Worm (Caenorhabditis elegans) whole organism, L4 larva: ENCODE results near the gene F35F11.2.
A peak's percentile ranks its signal among the peaks of the same experiment; 100 is the strongest.

ENCODE experiments used
- F37D6.2 ChIP-seq: sonication (generic microtip); optimal IDR thresholded peaks from 2 replicates; lab custom pipeline; 2016; ENCODE audit warnings: mild to moderate bottlenecking, missing genetic modification characterization, missing compliant biosample characterization
- F44E2.7 ChIP-seq: fragments of 200-800 bp; sonication (Bioruptor generic); IDR thresholded peaks from 2 replicates; pipeline ENCODE4 v2.1.2; 2022; ENCODE audit warnings: missing genetic modification characterization, missing compliant biosample characterization
- F49E8.2 ChIP-seq: sonication (generic microtip); optimal IDR thresholded peaks from 2 replicates; lab custom pipeline; 2016; ENCODE audit warnings: missing compliant biosample characterization, mild to moderate bottlenecking, missing genetic modification characterization, borderline replicate concordance
- R02D3.7 ChIP-seq: fragments of 150-350 bp; sonication (generic microtip); optimal IDR thresholded peaks from 3 replicates; lab custom pipeline; 2014; ENCODE audit warnings: missing biosample characterization, missing genetic modification characterization
- Y75B8A.6 ChIP-seq: fragments of 200-800 bp; sonication (Bioruptor generic); IDR thresholded peaks from 2 replicates; pipeline ENCODE4 v1.3.6; 2022; ENCODE audit warnings: missing genetic modification reagents, missing genetic modification characterization, missing compliant biosample characterization
- ZK546.5 ChIP-seq, 2 experiments: sonication (generic microtip); optimal IDR thresholded peaks; 2 replicates each; lab custom pipeline; 2017; ENCODE audit warnings: missing biosample characterization in 2 of 2, missing genetic modification characterization in 2 of 2
- aha-1 ChIP-seq: fragments of 150-350 bp; peaks from one replicate; lab custom pipeline; 2014; ENCODE audit warnings: missing biosample characterization, missing genetic modification characterization
- aly-2 ChIP-seq: sonication (generic microtip); optimal IDR thresholded peaks from 2 replicates; lab custom pipeline; 2018; ENCODE audit warnings: missing biosample characterization, missing genetic modification characterization
- ceh-62 ChIP-seq: sonication (generic microtip); optimal IDR thresholded peaks from 2 replicates; lab custom pipeline; 2017; ENCODE audit warnings: missing biosample characterization, missing genetic modification characterization
- ceh-82 ChIP-seq: sonication (generic microtip); optimal IDR thresholded peaks from 2 replicates; lab custom pipeline; 2017; ENCODE audit warnings: missing biosample characterization, missing genetic modification characterization
- ces-1 ChIP-seq: fragments of 150-350 bp; sonication (generic microtip); optimal IDR thresholded peaks from 4 replicates; lab custom pipeline; 2014; ENCODE audit warnings: missing biosample characterization, missing genetic modification reagents, missing genetic modification characterization
- ctbp-1 ChIP-seq: fragments of 200-800 bp; sonication (Bioruptor generic); IDR thresholded peaks from 2 replicates; pipeline ENCODE4 v1.3.6; 2022; ENCODE audit warnings: missing genetic modification reagents, missing genetic modification characterization, missing compliant biosample characterization
- daf-12 ChIP-seq: fragments of 150-350 bp; optimal IDR thresholded peaks from 2 replicates; lab custom pipeline; 2014; ENCODE audit warnings: missing biosample characterization, missing genetic modification reagents, missing genetic modification characterization
- daf-19 ChIP-seq: fragments of 200-800 bp; sonication (Bioruptor generic); conservative IDR thresholded peaks from 2 replicates; pipeline ENCODE4 v1.3.6; 2022; ENCODE audit warnings: missing genetic modification characterization, missing compliant biosample characterization
- daf-8 ChIP-seq: fragments of 200-800 bp; sonication (Bioruptor generic); IDR thresholded peaks from 2 replicates; pipeline ENCODE4 v1.3.6; 2022; ENCODE audit warnings: missing genetic modification characterization, missing compliant biosample characterization
- dmd-6 ChIP-seq: fragments of 200-800 bp; sonication (Bioruptor generic); IDR thresholded peaks from 2 replicates; pipeline ENCODE4 v1.3.6; 2022; ENCODE audit warnings: missing genetic modification reagents, missing genetic modification characterization, missing compliant biosample characterization
- dve-1 ChIP-seq: sonication (generic microtip); optimal IDR thresholded peaks from 2 replicates; lab custom pipeline; 2017; ENCODE audit warnings: antibody characterized with exemption, mild to moderate bottlenecking, missing genetic modification characterization, missing compliant biosample characterization; ENCODE audit not compliant: insufficient read depth
- fos-1 ChIP-seq: fragments of 150-350 bp; optimal IDR thresholded peaks from 2 replicates; lab custom pipeline; 2014; ENCODE audit warnings: missing biosample characterization, missing genetic modification characterization
- hlh-11 ChIP-seq: fragments of 200-800 bp; sonication (Bioruptor generic); optimal IDR thresholded peaks from 2 replicates; lab custom pipeline; 2018; ENCODE audit warnings: mild to moderate bottlenecking, missing genetic modification characterization, missing compliant biosample characterization
- jun-1 ChIP-seq: fragments of 150-350 bp; optimal IDR thresholded peaks from 2 replicates; lab custom pipeline; 2014; ENCODE audit warnings: missing biosample characterization, missing genetic modification reagents, missing genetic modification characterization
- lin-1 ChIP-seq: fragments of 200-800 bp; sonication (Bioruptor generic); IDR thresholded peaks from 2 replicates; pipeline ENCODE4 v1.3.6; 2022; ENCODE audit warnings: missing genetic modification reagents, missing genetic modification characterization, missing compliant biosample characterization
- lin-38 ChIP-seq: fragments of 200-800 bp; sonication (Bioruptor generic); IDR thresholded peaks from 2 replicates; pipeline ENCODE4 v1.3.6; 2022; ENCODE audit warnings: missing genetic modification reagents, missing genetic modification characterization, missing compliant biosample characterization
- mep-1 ChIP-seq: fragments of 150-350 bp; sonication (generic microtip); optimal IDR thresholded peaks from 3 replicates; lab custom pipeline; 2014; ENCODE audit warnings: missing biosample characterization, missing genetic modification characterization
- mes-2 ChIP-seq: sonication (generic microtip); optimal IDR thresholded peaks from 2 replicates; lab custom pipeline; 2016; ENCODE audit warnings: missing genotype, mild to moderate bottlenecking, missing genetic modification characterization, missing compliant biosample characterization; ENCODE audit not compliant: poor library complexity, severe bottlenecking
- nhr-10 ChIP-seq: fragments of 150-350 bp; optimal IDR thresholded peaks from 2 replicates; lab custom pipeline; 2014; ENCODE audit warnings: missing biosample characterization, missing genetic modification characterization
- nhr-102 ChIP-seq: sonication (generic microtip); optimal IDR thresholded peaks from 2 replicates; lab custom pipeline; 2016; ENCODE audit warnings: mild to moderate bottlenecking, missing genetic modification characterization, moderate library complexity, missing compliant biosample characterization
- nhr-11 ChIP-seq: fragments of 150-350 bp; optimal IDR thresholded peaks from 2 replicates; lab custom pipeline; 2014; ENCODE audit warnings: missing biosample characterization, missing genetic modification characterization
- nhr-237 ChIP-seq: sonication (generic microtip); optimal IDR thresholded peaks from 2 replicates; lab custom pipeline; 2017; ENCODE audit warnings: missing biosample characterization, missing genetic modification characterization
- nhr-28 ChIP-seq: fragments of 150-350 bp; optimal IDR thresholded peaks from 2 replicates; lab custom pipeline; 2014; ENCODE audit warnings: missing biosample characterization, missing genetic modification characterization
- nhr-41 ChIP-seq: fragments of 200-800 bp; sonication (Bioruptor generic); IDR thresholded peaks from 2 replicates; pipeline ENCODE4 v1.3.6; 2022; ENCODE audit warnings: missing genetic modification reagents, missing genetic modification characterization, missing compliant biosample characterization
- nhr-42 ChIP-seq: fragments of 200-800 bp; sonication (Bioruptor generic); IDR thresholded peaks from 2 replicates; pipeline ENCODE4 v1.3.6; 2022; ENCODE audit warnings: missing genetic modification characterization, missing compliant biosample characterization
- php-3 ChIP-seq: fragments of 200-800 bp; sonication (Bioruptor generic); IDR thresholded peaks from 2 replicates; pipeline ENCODE4 v1.3.6; 2022; ENCODE audit warnings: missing genetic modification reagents, missing genetic modification characterization, missing compliant biosample characterization
- rbr-2 ChIP-seq: sonication (generic microtip); optimal IDR thresholded peaks from 2 replicates; lab custom pipeline; 2016; ENCODE audit warnings: missing genotype, missing genetic modification characterization, missing compliant biosample characterization
- sdz-12 ChIP-seq: fragments of 200-800 bp; sonication (Bioruptor generic); optimal IDR thresholded peaks from 2 replicates; lab custom pipeline; 2018; ENCODE audit warnings: mild to moderate bottlenecking, missing genetic modification characterization, missing compliant biosample characterization
- set-16 ChIP-seq: fragments of 200-800 bp; sonication (Bioruptor generic); IDR thresholded peaks from 2 replicates; pipeline ENCODE4 v1.3.6; 2022; ENCODE audit warnings: missing genetic modification reagents, missing genetic modification characterization, missing compliant biosample characterization
- skn-1 ChIP-seq: fragments of 150-350 bp; optimal IDR thresholded peaks from 2 replicates; lab custom pipeline; 2014; ENCODE audit warnings: missing biosample characterization, missing genetic modification characterization
- spr-3 ChIP-seq: fragments of 200-800 bp; sonication (Bioruptor generic); optimal IDR thresholded peaks from 2 replicates; lab custom pipeline; 2018; ENCODE audit warnings: mild to moderate bottlenecking, missing genetic modification characterization, missing compliant biosample characterization
- tra-1 ChIP-seq: fragments of 200-800 bp; sonication (Bioruptor generic); IDR thresholded peaks from 2 replicates; pipeline ENCODE4 v1.3.6; 2022; ENCODE audit warnings: missing genetic modification reagents, missing genetic modification characterization, missing compliant biosample characterization
- zag-1 ChIP-seq: fragments of 150-350 bp; optimal IDR thresholded peaks from 2 replicates; lab custom pipeline; 2014; ENCODE audit warnings: missing biosample characterization, missing genetic modification characterization
- zip-2 ChIP-seq: fragments of 150-350 bp; optimal IDR thresholded peaks from 2 replicates; lab custom pipeline; 2014; ENCODE audit warnings: missing biosample characterization, missing genetic modification characterization
- ztf-11 ChIP-seq: fragments of 150-350 bp; optimal IDR thresholded peaks from 2 replicates; lab custom pipeline; 2014; ENCODE audit warnings: missing biosample characterization, missing genetic modification characterization
- ztf-7 ChIP-seq: fragments of 150-350 bp; optimal IDR thresholded peaks from 2 replicates; lab custom pipeline; 2014; ENCODE audit warnings: missing biosample characterization, missing genetic modification characterization

F35F11.2 gene

ce11 chrIV:4070810-4071209 lies 30.7 kb downstream of the F35F11.2 start:
- TF ChIP-seq hlh-11, result no peak

DNA sequence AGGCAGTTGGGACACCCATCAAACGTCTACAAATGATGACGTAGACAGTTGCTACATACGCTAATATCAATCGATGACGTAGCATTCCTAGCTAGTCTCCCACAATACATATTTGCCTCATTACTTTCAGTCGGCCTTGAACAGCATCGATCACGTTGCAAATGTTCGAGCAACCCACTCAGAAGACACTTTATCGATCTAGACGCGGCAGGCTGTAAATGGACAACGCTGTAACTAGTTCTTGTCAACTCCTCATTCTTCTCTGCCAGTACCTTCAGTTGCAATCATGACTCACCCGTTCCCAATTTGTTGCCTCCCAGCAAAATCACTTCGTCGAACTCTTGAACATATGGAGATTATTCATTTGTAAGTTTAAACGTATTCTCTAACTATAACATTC lies 31.9 kb downstream of the F35F11.2 start, which contains the start of gene pqn-75:
TSS of gene pqn-75 (plus strand) at position 301 of the 400 bp plus-strand sequence.
- no peak for TF ChIP-seq nhr-10 (tag; lab: Kevin White, UChicago)
- no peak for TF ChIP-seq zip-2
- no peak for TF ChIP-seq hlh-11
- TF ChIP-seq nhr-28, result no peak

DNA sequence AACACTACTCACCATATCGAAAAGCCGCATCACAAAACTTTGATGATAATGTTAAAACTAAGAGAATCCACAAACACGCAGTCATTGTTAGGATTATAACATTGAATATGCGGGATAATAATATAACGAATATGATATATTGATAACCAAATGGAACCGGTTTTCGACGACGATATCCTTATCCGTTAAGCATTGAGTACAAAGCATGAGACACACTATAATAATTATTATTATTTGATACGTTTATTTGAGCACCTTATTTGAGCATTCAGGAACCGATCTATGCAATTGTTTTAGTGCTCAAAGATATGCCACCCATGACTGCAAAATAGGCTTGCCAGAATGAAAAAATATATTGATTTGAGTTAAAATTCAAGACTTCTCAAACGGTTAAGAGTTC lies 34.5 kb downstream of the F35F11.2 start, which contains the start of gene W03D2.9:
TSS of gene W03D2.9 (minus strand) at position 101 of the 400 bp plus-strand sequence.
- TF ChIP-seq fos-1 (no peak), skn-1 (tag; lab: Kevin White, UChicago) (no peak), F44E2.7 (GFP tag; lab: Robert Waterston, UW) (no peak), nhr-42 (GFP tag; lab: Robert Waterston, UW) (no peak), lin-1 (GFP tag; lab: Robert Waterston, UW) (no peak), nhr-28 (no peak), F49E8.2 (tag; lab: Kevin White, UChicago) (no peak), zag-1 (no peak), ces-1 (no peak), ctbp-1 (GFP tag; lab: Robert Waterston, UW) (no peak), aha-1 (no peak), rbr-2 (tag; lab: Kevin White, UChicago) (no peak), Y75B8A.6 (GFP tag; lab: Robert Waterston, UW) (no peak), mep-1 (tag; lab: Kevin White, UChicago) (no peak), mes-2 (tag; lab: Kevin White, UChicago) (no peak), nhr-11 (tag; lab: Kevin White, UChicago) (no peak), zip-2 (no peak)

DNA sequence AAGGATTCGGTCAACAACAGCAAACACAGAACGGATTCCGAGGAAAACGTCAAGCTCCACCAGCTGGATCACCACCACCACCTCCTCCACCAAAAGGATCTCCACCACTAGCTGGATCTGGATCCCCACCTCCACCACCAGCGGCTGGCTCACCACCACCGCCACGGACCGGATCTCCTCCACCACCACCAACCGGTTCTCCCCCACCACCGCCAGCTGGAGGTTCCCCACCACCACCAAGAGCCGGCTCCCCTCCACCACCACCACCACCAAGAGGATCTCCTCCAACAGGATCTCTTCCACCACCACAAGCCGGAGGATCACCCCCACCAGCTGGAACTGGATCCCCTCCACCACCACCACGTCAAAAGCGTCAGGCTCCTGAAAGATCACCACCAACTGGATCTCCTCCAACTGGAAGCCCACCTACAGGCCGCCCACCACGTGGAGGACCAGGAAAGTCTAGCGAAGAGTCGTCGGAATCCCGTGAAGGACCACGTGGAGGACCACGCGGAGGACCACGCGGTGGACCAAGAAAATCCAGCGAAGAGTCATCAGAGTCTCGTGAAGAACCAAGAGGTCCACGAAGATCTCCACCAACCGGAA lies 36.7 kb downstream of the F35F11.2 start:
- TF ChIP-seq spr-3 (GFP tag; lab: Kevin White, UChicago) (no peak), jun-1 (tag; lab: Kevin White, UChicago) (no peak), sdz-12 (no peak), ceh-62 (no peak), set-16 (peak; percentile 97), daf-8 (GFP tag; lab: Robert Waterston, UW) (no peak), F49E8.2 (tag; lab: Kevin White, UChicago) (no peak)
- TF ChIP-seq, all 104 proteins: peak for 1

DNA sequence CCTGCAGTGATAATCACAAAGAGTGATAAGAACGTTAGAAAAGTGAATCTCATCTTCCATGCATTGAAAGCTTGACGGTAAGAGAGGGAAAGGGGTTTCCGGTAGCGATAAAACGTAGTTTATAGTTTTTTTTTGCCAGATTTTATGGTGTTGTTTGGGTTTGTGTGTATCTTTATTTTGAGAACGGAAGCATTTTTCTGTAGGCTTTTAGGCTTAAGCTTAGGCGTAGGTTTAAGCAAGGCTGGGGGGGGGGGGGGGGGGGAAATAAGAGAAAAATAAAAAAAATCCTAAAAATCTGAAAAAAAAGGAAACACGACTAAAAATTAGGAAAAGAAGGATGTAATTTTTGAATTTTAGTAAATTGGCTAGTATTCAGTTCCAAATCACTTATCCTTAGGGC lies 38.8 kb downstream of the F35F11.2 start, which contains the start of gene C35B1.8:
TSS of gene C35B1.8 (minus strand) at position 101 of the 400 bp plus-strand sequence.
- TF ChIP-seq R02D3.7 (tag; lab: Kevin White, UChicago) (no peak), F37D6.2 (tag; lab: Kevin White, UChicago) (no peak), aly-2 (tag; lab: Kevin White, UChicago) (no peak), php-3 (GFP tag; lab: Robert Waterston, UW) (no peak), lin-38 (GFP tag; lab: Robert Waterston, UW) (no peak), jun-1 (tag; lab: Kevin White, UChicago) (no peak), daf-19 (GFP tag; lab: Robert Waterston, UW) (no peak), ztf-7 (tag; lab: Kevin White, UChicago) (no peak)

ce11 chrIV:4079514-4079913 lies 39.4 kb downstream of the F35F11.2 start, which contains the start of gene C35B1.4:
Gene C35B1.4, plus strand, starts transcription at chrIV:4079814.
- TF ChIP-seq dmd-6 (GFP tag; lab: Robert Waterston, UW) (no peak), nhr-237 (tag; lab: Kevin White, UChicago) (no peak), ZK546.5 (tag; optimal IDR thresholded peaks at IDR 0.05; lab: Kevin White, UChicago) (no peak), ztf-11 (tag; lab: Kevin White, UChicago) (no peak), ces-1 (no peak), nhr-41 (GFP tag; lab: Robert Waterston, UW) (no peak), sdz-12 (no peak), nhr-102 (tag; lab: Kevin White, UChicago) (no peak), mes-2 (tag; lab: Kevin White, UChicago) (no peak), daf-12 (tag; lab: Kevin White, UChicago) (no peak), ceh-82 (tag; lab: Kevin White, UChicago) (no peak), tra-1 (GFP tag; lab: Robert Waterston, UW) (no peak), dve-1 (tag; lab: Kevin White, UChicago) (no peak)
